Fruit fly (Drosophila melanogaster) whole organism, embryonic: ENCODE results near the gene VGlut.

Source experiments
- ATbp ChIP-seq: fragments of 200-800 bp; sonication (Bioruptor generic); optimal IDR thresholded peaks from 2 replicates; lab custom pipeline; 2017; ENCODE audit warnings: missing biosample characterization, mild to moderate bottlenecking, missing genetic modification characterization, missing genetic modification reagents
- Asciz ChIP-seq: fragments of 200-800 bp; sonication (Bioruptor generic); optimal IDR thresholded peaks from 2 replicates; lab custom pipeline; 2017; ENCODE audit warnings: missing biosample characterization, mild to moderate bottlenecking, missing genetic modification characterization, missing genetic modification reagents
- BEAF-32 ChIP-seq: fragments of 200-800 bp; sonication (Bioruptor generic); optimal IDR thresholded peaks from 3 replicates; lab custom pipeline; 2017; ENCODE audit warnings: missing biosample characterization, missing genetic modification characterization, mild to moderate bottlenecking, moderate library complexity, missing genetic modification reagents
- CG10565 ChIP-seq: fragments of 200-800 bp; sonication (Bioruptor generic); optimal IDR thresholded peaks from 3 replicates; lab custom pipeline; 2016; ENCODE audit warnings: missing biosample characterization, mild to moderate bottlenecking, missing genetic modification characterization
- CG12104 ChIP-seq: fragments of 200-800 bp; sonication (Bioruptor generic); optimal IDR thresholded peaks from 3 replicates; lab custom pipeline; 2016; ENCODE audit warnings: missing biosample characterization, missing genetic modification characterization
- CG14860 ChIP-seq: fragments of 200-800 bp; sonication (Bioruptor generic); IDR thresholded peaks from 3 replicates; pipeline ENCODE4 v1.3.6; 2022; ENCODE audit warnings: missing biosample characterization, missing genetic modification characterization; ENCODE audit not compliant: partially characterized antibody
- CG1602 ChIP-seq: fragments of 200-800 bp; sonication (Bioruptor generic); optimal IDR thresholded peaks from 3 replicates; lab custom pipeline; 2016; ENCODE audit warnings: missing biosample characterization, missing genetic modification characterization
- CG17912 ChIP-seq: fragments of 200-800 bp; sonication (Bioruptor generic); optimal IDR thresholded peaks from 2 replicates; lab custom pipeline; 2018; ENCODE audit warnings: missing biosample characterization, mild to moderate bottlenecking, missing genetic modification characterization
- CG3281 ChIP-seq: fragments of 200-800 bp; sonication (Bioruptor generic); optimal IDR thresholded peaks from 3 replicates; lab custom pipeline; 2017; ENCODE audit warnings: missing biosample characterization, mild to moderate bottlenecking, missing genetic modification characterization
- CG33557 ChIP-seq: fragments of 200-800 bp; sonication (Bioruptor generic); optimal IDR thresholded peaks from 2 replicates; lab custom pipeline; 2019; ENCODE audit warnings: missing biosample characterization, mild to moderate bottlenecking, missing genetic modification characterization, moderate library complexity
- CG34376 ChIP-seq: fragments of 200-800 bp; sonication (Bioruptor generic); optimal IDR thresholded peaks from 2 replicates; lab custom pipeline; 2018; ENCODE audit warnings: missing biosample characterization, mild to moderate bottlenecking, missing genetic modification characterization
- CG34422 ChIP-seq: fragments of 200-800 bp; sonication (Bioruptor generic); IDR thresholded peaks from 3 replicates; pipeline ENCODE4 v1.3.6; 2022; ENCODE audit warnings: missing biosample characterization, missing genetic modification characterization
- CG5180 ChIP-seq: fragments of 200-800 bp; sonication (Bioruptor generic); optimal IDR thresholded peaks from 3 replicates; lab custom pipeline; 2017; ENCODE audit warnings: missing biosample characterization, missing genetic modification characterization, mild to moderate bottlenecking, moderate library complexity, missing genetic modification reagents
- CG6854 ChIP-seq: fragments of 200-800 bp; sonication (Bioruptor generic); optimal IDR thresholded peaks from 3 replicates; lab custom pipeline; 2017; ENCODE audit warnings: missing biosample characterization, mild to moderate bottlenecking, missing genetic modification characterization
- CG7839 ChIP-seq: fragments of 200-800 bp; sonication (Bioruptor generic); optimal IDR thresholded peaks from 3 replicates; lab custom pipeline; 2018; ENCODE audit warnings: missing biosample characterization, mild to moderate bottlenecking, missing genetic modification characterization, moderate library complexity
- CG8281 ChIP-seq: fragments of 200-800 bp; sonication (Bioruptor generic); optimal IDR thresholded peaks from 2 replicates; lab custom pipeline; 2018; ENCODE audit warnings: missing biosample characterization, mild to moderate bottlenecking, missing genetic modification characterization, moderate library complexity
- CG8388 ChIP-seq: fragments of 200-800 bp; sonication (Bioruptor generic); optimal IDR thresholded peaks from 2 replicates; lab custom pipeline; 2019; ENCODE audit warnings: missing biosample characterization, mild to moderate bottlenecking, missing genetic modification characterization, moderate library complexity
- CG8924 ChIP-seq: fragments of 200-800 bp; optimal IDR thresholded peaks from 3 replicates; lab custom pipeline; 2019; ENCODE audit warnings: missing biosample characterization, mild to moderate bottlenecking, missing genetic modification characterization, moderate library complexity
- Chrac-16 ChIP-seq: fragments of 200-800 bp; sonication (Bioruptor generic); optimal IDR thresholded peaks from 3 replicates; lab custom pipeline; 2016; ENCODE audit warnings: missing biosample characterization, missing genetic modification characterization
- ERR ChIP-seq: fragments of 200-800 bp; sonication (Bioruptor generic); optimal IDR thresholded peaks from 2 replicates; lab custom pipeline; 2016; ENCODE audit warnings: missing biosample characterization, missing genetic modification characterization
- Elba2 ChIP-seq: fragments of 200-800 bp; sonication (Bioruptor generic); optimal IDR thresholded peaks from 3 replicates; lab custom pipeline; 2016; ENCODE audit warnings: missing biosample characterization, missing genetic modification characterization
- Gsc ChIP-seq: fragments of 200-800 bp; sonication (Bioruptor generic); IDR thresholded peaks from 2 replicates; pipeline ENCODE4 v1.3.6; 2022; ENCODE audit warnings: missing biosample characterization, missing genetic modification characterization
- H2.0 ChIP-seq: fragments of 200-800 bp; sonication (Bioruptor generic); IDR thresholded peaks from 2 replicates; pipeline ENCODE4 v1.3.6; 2022; ENCODE audit warnings: missing biosample characterization, missing genetic modification characterization
- Kr ChIP-seq: fragments of 200-800 bp; sonication (Bioruptor generic); optimal IDR thresholded peaks from 2 replicates; lab custom pipeline; 2017; ENCODE audit warnings: missing biosample characterization, mild to moderate bottlenecking, missing genetic modification characterization
- Lhr ChIP-seq: fragments of 200-800 bp; sonication (Bioruptor generic); optimal IDR thresholded peaks from 3 replicates; lab custom pipeline; 2017; ENCODE audit warnings: mild to moderate bottlenecking, missing biosample characterization, missing genetic modification reagents, missing genetic modification characterization
- MTF-1 ChIP-seq: fragments of 200-800 bp; sonication (Bioruptor generic); optimal IDR thresholded peaks from 2 replicates; lab custom pipeline; 2018; ENCODE audit warnings: missing biosample characterization, mild to moderate bottlenecking, missing genetic modification characterization, borderline replicate concordance
- NK7.1 ChIP-seq: fragments of 200-800 bp; sonication (Bioruptor generic); optimal IDR thresholded peaks from 3 replicates; lab custom pipeline; 2016; ENCODE audit warnings: missing biosample characterization, missing genetic modification characterization
- Optix ChIP-seq: fragments of 200-800 bp; sonication (Bioruptor generic); IDR thresholded peaks from 3 replicates; pipeline ENCODE4 v1.3.6; 2022; ENCODE audit warnings: missing biosample characterization, missing genetic modification characterization
- Six4 ChIP-seq: fragments of 200-800 bp; sonication (Bioruptor generic); optimal IDR thresholded peaks from 2 replicates; lab custom pipeline; 2016; ENCODE audit warnings: missing biosample characterization, missing genetic modification characterization
- abd-A ChIP-seq: fragments of 200-800 bp; sonication (Bioruptor generic); optimal IDR thresholded peaks from 3 replicates; lab custom pipeline; 2019; ENCODE audit warnings: missing biosample characterization, mild to moderate bottlenecking, missing genetic modification characterization, moderate library complexity
- br ChIP-seq: fragments of >200 bp; optimal IDR thresholded peaks from 2 replicates; lab custom pipeline; 2017
- chif ChIP-seq, 2 experiments: fragments of 200-800 bp; sonication (Bioruptor generic); optimal IDR thresholded peaks; 3 replicates each; lab custom pipeline; 2016; ENCODE audit warnings: missing biosample characterization in 2 of 2, missing genetic modification characterization in 2 of 2
- ci ChIP-seq: fragments of 200-800 bp; sonication (Bioruptor generic); IDR thresholded peaks from 3 replicates; pipeline ENCODE4 v1.3.6; 2022; ENCODE audit warnings: missing biosample characterization, missing genetic modification characterization
- dm ChIP-seq: fragments of 200-800 bp; sonication (Bioruptor generic); optimal IDR thresholded peaks from 3 replicates; lab custom pipeline; 2016; ENCODE audit warnings: missing biosample characterization, missing genetic modification characterization
- dysf ChIP-seq: fragments of 200-800 bp; sonication (Bioruptor generic); IDR thresholded peaks from 3 replicates; pipeline ENCODE4 v1.3.6; 2022; ENCODE audit warnings: missing biosample characterization, missing genetic modification characterization
- gem ChIP-seq: fragments of 200-800 bp; sonication (Bioruptor generic); optimal IDR thresholded peaks from 2 replicates; lab custom pipeline; 2019; ENCODE audit warnings: missing biosample characterization, mild to moderate bottlenecking, missing genetic modification characterization, moderate library complexity
- grn ChIP-seq: fragments of 200-800 bp; sonication (Bioruptor generic); optimal IDR thresholded peaks from 3 replicates; lab custom pipeline; 2017; ENCODE audit warnings: missing biosample characterization, missing genetic modification characterization
- ind ChIP-seq: fragments of 200-800 bp; sonication (Bioruptor generic); optimal IDR thresholded peaks from 3 replicates; lab custom pipeline; 2016; ENCODE audit warnings: missing biosample characterization, missing genetic modification characterization
- ken ChIP-seq: fragments of 200-800 bp; sonication (Bioruptor generic); IDR thresholded peaks from 3 replicates; pipeline ENCODE4 v1.3.6; 2022; ENCODE audit warnings: missing biosample characterization, missing genetic modification characterization
- mam ChIP-seq: fragments of 200-800 bp; sonication (Bioruptor generic); optimal IDR thresholded peaks from 3 replicates; lab custom pipeline; 2016; ENCODE audit warnings: missing biosample characterization, missing genetic modification characterization
- nerfin-2 ChIP-seq: fragments of 200-800 bp; sonication (Bioruptor generic); IDR thresholded peaks from 2 replicates; pipeline ENCODE4 v1.3.6; 2022; ENCODE audit warnings: missing biosample characterization, missing genetic modification characterization; ENCODE audit not compliant: partially characterized antibody
- onecut ChIP-seq: fragments of 200-800 bp; sonication (Bioruptor generic); IDR thresholded peaks from 2 replicates; pipeline ENCODE4 v1.3.6; 2022; ENCODE audit warnings: missing biosample characterization, missing genetic modification characterization
- prd ChIP-seq, 3 experiments: fragments of >200 bp in 2 of 3; fragments of 200-800 bp in 1 of 3; sonication (Bioruptor generic) in 1 of 3; optimal IDR thresholded peaks in 2 of 3; IDR thresholded peaks in 1 of 3; 2 replicates in 2 of 3; 3 replicates in 1 of 3; pipeline versions ENCODE4 v1.3.6 to Lab custom; 2017 to 2022; ENCODE audit warnings: missing biosample characterization in 1 of 3, missing genetic modification characterization in 1 of 3
- row ChIP-seq: fragments of 200-800 bp; sonication (Bioruptor generic); IDR thresholded peaks from 3 replicates; pipeline ENCODE4 v1.3.6; 2022; ENCODE audit warnings: missing biosample characterization, missing genetic modification characterization
- salm ChIP-seq: fragments of 200-800 bp; sonication (Bioruptor generic); optimal IDR thresholded peaks from 2 replicates; lab custom pipeline; 2018; ENCODE audit warnings: missing biosample characterization, mild to moderate bottlenecking, missing genetic modification characterization
- scrt ChIP-seq: fragments of 200-800 bp; sonication (Bioruptor generic); optimal IDR thresholded peaks from 2 replicates; lab custom pipeline; 2018; ENCODE audit warnings: missing biosample characterization, mild to moderate bottlenecking, missing genetic modification characterization, moderate library complexity
- sr ChIP-seq: fragments of 200-800 bp; sonication (Bioruptor generic); IDR thresholded peaks from 3 replicates; pipeline ENCODE4 v1.3.6; 2022; ENCODE audit warnings: missing biosample characterization, missing genetic modification characterization
- ttk ChIP-seq: fragments of 200-800 bp; sonication (Bioruptor generic); IDR thresholded peaks from 2 replicates; pipeline ENCODE4 v2.1.2; 2022; ENCODE audit warnings: missing biosample characterization, missing genetic modification characterization

VGlut gene

DNA sequence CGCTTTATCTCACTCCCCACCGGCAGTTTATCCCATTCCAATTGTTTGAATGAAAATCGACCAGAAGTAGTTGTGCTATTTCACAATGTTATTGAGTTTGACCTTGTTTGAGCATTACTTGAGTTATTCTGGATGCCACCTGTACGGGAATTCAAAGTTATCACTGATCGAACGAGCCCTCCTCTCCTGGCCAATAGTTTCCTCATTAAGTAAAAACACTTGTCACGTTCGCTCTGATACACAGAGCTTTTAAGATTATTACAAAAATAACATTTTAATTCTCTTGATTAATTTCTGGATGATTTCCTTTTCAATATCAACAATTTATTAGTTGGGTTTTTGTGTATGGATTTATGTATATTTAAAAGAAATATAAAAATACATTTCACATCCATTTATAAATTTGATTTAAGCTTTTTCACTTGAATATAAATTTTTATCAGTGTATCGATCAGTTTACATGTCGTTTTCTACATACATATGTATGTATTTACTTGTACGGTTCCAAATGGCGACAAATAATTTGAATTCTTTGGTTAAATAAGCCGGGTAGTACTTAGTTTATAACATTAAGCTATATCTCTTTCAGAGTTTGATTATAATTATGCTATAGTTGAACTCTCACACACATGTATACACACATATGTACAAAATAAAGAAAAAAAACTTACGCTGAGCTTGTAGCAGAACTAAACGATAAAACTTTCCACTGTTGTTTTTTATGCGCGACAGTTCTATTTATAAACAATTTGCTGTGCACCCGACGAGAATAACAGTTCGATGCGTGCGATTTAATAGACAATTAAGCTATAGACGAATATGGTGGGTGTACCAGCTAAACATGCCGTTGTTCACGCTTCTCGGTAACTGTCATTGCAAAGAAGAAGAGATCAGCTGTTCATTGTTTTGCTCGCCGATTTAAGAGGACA lies 26.0 kb upstream of the VGlut start, which contains the start of the genes CG3609 and CG15390 (continued):
- TF ChIP-seq salm (tag; lab: Kevin White, UChicago) = peak; percentile 9
- no peak for TF ChIP-seq CG8281 (tag; lab: Kevin White, UChicago)
- peak; percentile 57 for TF ChIP-seq CG1602 (GFP tag; lab: Kevin White, UChicago)
- TF ChIP-seq Elba2 (GFP tag; lab: Kevin White, UChicago) = no peak
- peak; percentile 85 for TF ChIP-seq CG34422 (GFP tag; lab: Robert Waterston, UW)
- TF ChIP-seq CG5180 (GFP tag; lab: Kevin White, UChicago) = no peak
- peak; percentile 58 for TF ChIP-seq scrt (GFP tag; lab: Kevin White, UChicago)
- peak; percentile 62 for TF ChIP-seq ATbp (GFP tag; lab: Kevin White, UChicago)
- peak; percentile 95 for TF ChIP-seq dm
- TF ChIP-seq mam (GFP tag; lab: Kevin White, UChicago) = peak; percentile 89
- no peak for TF ChIP-seq CG14860 (GFP tag; lab: Robert Waterston, UW)
- peak; percentile 75 for TF ChIP-seq ind
- peak; percentile 66 for TF ChIP-seq CG3281
- peak; percentile 92 for TF ChIP-seq ci (GFP tag; lab: Robert Waterston, UW)
- peak; percentile 64; the same call in 2 of the 3 replicates for TF ChIP-seq Optix (GFP tag; lab: Robert Waterston, UW)
- TF ChIP-seq CG17912 (GFP tag; lab: Kevin White, UChicago) = peak; percentile 78
- peak; percentile 64 for TF ChIP-seq CG7839 (tag; lab: Kevin White, UChicago)
- peak; percentile 88 for TF ChIP-seq ken
- TF ChIP-seq CG12104 (GFP tag; lab: Kevin White, UChicago) = peak; percentile 22
- peak; percentile 72 for TF ChIP-seq onecut (GFP tag; lab: Robert Waterston, UW)
- TF ChIP-seq gem (tag; lab: Kevin White, UChicago) = peak; percentile 85
- TF ChIP-seq CG33557 (GFP tag; lab: Kevin White, UChicago) = peak; percentile 21
- TF ChIP-seq grn = peak; percentile 40
- no peak for TF ChIP-seq Kr
- peak; percentile 14 for TF ChIP-seq CG6854 (GFP tag; lab: Kevin White, UChicago)
- TF ChIP-seq ERR (GFP tag; lab: Kevin White, UChicago) = peak; percentile 91
- no peak for TF ChIP-seq nerfin-2 (GFP tag; lab: Robert Waterston, UW)
- TF ChIP-seq dysf (GFP tag; lab: Robert Waterston, UW) = peak; percentile 80
- TF ChIP-seq ttk (GFP tag; lab: Robert Waterston, UW) = peak; percentile 57; the same call in 1 of the 2 replicates
- TF ChIP-seq NK7.1 (GFP tag; lab: Kevin White, UChicago) = peak; percentile 83
- peak; percentile 69 for TF ChIP-seq MTF-1 (GFP tag; lab: Kevin White, UChicago)
- peak; percentile 40 for TF ChIP-seq BEAF-32
- TF ChIP-seq row = peak; percentile 98
- TF ChIP-seq Gsc (GFP tag; lab: Robert Waterston, UW) = no peak
- peak; percentile 29 for TF ChIP-seq Asciz (GFP tag; lab: Kevin White, UChicago)
- peak; percentile 64 for TF ChIP-seq Six4 (GFP tag; lab: Kevin White, UChicago)
- no peak for TF ChIP-seq br (lab: Kevin White, UChicago)
- peak; percentile 86 for TF ChIP-seq CG8924 (tag; lab: Kevin White, UChicago)
- TF ChIP-seq chif (GFP tag; optimal IDR thresholded peaks at IDR 0.05; lab: Kevin White, UChicago) = peak; percentile 77 to 89
- no peak for TF ChIP-seq CG10565
- TF ChIP-seq CG34376 (GFP tag; lab: Kevin White, UChicago) = peak; percentile 88
- peak; percentile 83 for TF ChIP-seq Chrac-16
- no peak for TF ChIP-seq Lhr (GFP tag; lab: Kevin White, UChicago)
- TF ChIP-seq abd-A (tag; lab: Kevin White, UChicago) = peak; percentile 97
- TF ChIP-seq prd (optimal IDR thresholded peaks at IDR 0.05; lab: Kevin White, UChicago) = no peak
- TF ChIP-seq prd (GFP tag; IDR thresholded peaks at IDR 0.05; lab: Robert Waterston, UW) = peak; percentile 86
- peak; percentile 15; the same call in 1 of the 3 replicates for TF ChIP-seq sr
- TF ChIP-seq H2.0 (GFP tag; lab: Robert Waterston, UW) = peak; percentile 79
- TF ChIP-seq CG8388 (GFP tag; lab: Kevin White, UChicago) = peak; percentile 31
